Worm (Caenorhabditis elegans) whole organism, late embryonic: ENCODE measurements around the gene vav-1.

Experiments used
- C38D4.7 ChIP-seq: fragments of 200-800 bp; sonication (Bioruptor generic); optimal IDR thresholded peaks from 2 replicates; lab custom pipeline; 2018; ENCODE audit warnings: mild to moderate bottlenecking, missing genetic modification characterization, moderate library complexity, missing compliant biosample characterization
- F13H6.1 ChIP-seq: sonication (generic microtip); optimal IDR thresholded peaks from 2 replicates; lab custom pipeline; 2016; ENCODE audit warnings: missing genetic modification characterization, missing compliant biosample characterization
- ahr-1 ChIP-seq: sonication (generic microtip); optimal IDR thresholded peaks from 2 replicates; lab custom pipeline; 2016; ENCODE audit warnings: missing genetic modification characterization, missing compliant biosample characterization
- ama-1 ChIP-seq: fragments of 150-350 bp; optimal IDR thresholded peaks from 2 replicates; lab custom pipeline; 2014
- ceh-14 ChIP-seq: sonication (generic microtip); optimal IDR thresholded peaks from 2 replicates; lab custom pipeline; 2016; ENCODE audit warnings: missing genotype, missing genetic modification characterization, missing compliant biosample characterization
- ceh-22 ChIP-seq: sonication (generic microtip); optimal IDR thresholded peaks from 2 replicates; lab custom pipeline; 2017; ENCODE audit warnings: missing biosample characterization, missing genetic modification characterization
- ceh-24 ChIP-seq: sonication (generic microtip); optimal IDR thresholded peaks from 2 replicates; lab custom pipeline; 2016; ENCODE audit warnings: mild to moderate bottlenecking, missing genetic modification characterization, missing compliant biosample characterization
- ceh-31 ChIP-seq: sonication (generic microtip); optimal IDR thresholded peaks from 2 replicates; lab custom pipeline; 2016; ENCODE audit warnings: missing genetic modification characterization, missing compliant biosample characterization
- ceh-34 ChIP-seq: sonication (generic microtip); optimal IDR thresholded peaks from 2 replicates; lab custom pipeline; 2016; ENCODE audit warnings: mild to moderate bottlenecking, missing genetic modification characterization, missing compliant biosample characterization
- ceh-45 ChIP-seq: fragments of 200-800 bp; sonication (Bioruptor generic); IDR thresholded peaks from 2 replicates; pipeline ENCODE4 v1.3.6; 2022; ENCODE audit warnings: missing genetic modification reagents, missing genetic modification characterization, missing compliant biosample characterization
- dmd-4 ChIP-seq: sonication (generic microtip); optimal IDR thresholded peaks from 2 replicates; lab custom pipeline; 2016; ENCODE audit warnings: borderline replicate concordance, missing genetic modification characterization, missing compliant biosample characterization
- dve-1 ChIP-seq: sonication (generic microtip); optimal IDR thresholded peaks from 2 replicates; lab custom pipeline; 2017; ENCODE audit warnings: antibody characterized with exemption, mild to moderate bottlenecking, missing genetic modification characterization, missing compliant biosample characterization
- elt-4 ChIP-seq: sonication (generic microtip); optimal IDR thresholded peaks from 2 replicates; lab custom pipeline; 2016; ENCODE audit warnings: missing genetic modification characterization, missing compliant biosample characterization
- ets-4 ChIP-seq: sonication (generic microtip); optimal IDR thresholded peaks from 2 replicates; lab custom pipeline; 2016; ENCODE audit warnings: missing genetic modification characterization, missing compliant biosample characterization
- eyg-1 ChIP-seq: sonication (generic microtip); optimal IDR thresholded peaks from 2 replicates; lab custom pipeline; 2016; ENCODE audit warnings: missing genotype, missing genetic modification characterization, missing compliant biosample characterization
- fkh-10 ChIP-seq: fragments of 150-350 bp; optimal IDR thresholded peaks from 2 replicates; lab custom pipeline; 2014; ENCODE audit warnings: missing biosample characterization, missing genetic modification reagents, missing genetic modification characterization
- fkh-6 ChIP-seq: sonication (generic microtip); optimal IDR thresholded peaks from 2 replicates; lab custom pipeline; 2016; ENCODE audit warnings: missing genetic modification characterization, missing compliant biosample characterization
- hlh-30 ChIP-seq: sonication (generic microtip); optimal IDR thresholded peaks from 2 replicates; lab custom pipeline; 2017; ENCODE audit warnings: antibody characterized with exemption, missing genetic modification characterization, missing compliant biosample characterization; ENCODE audit not compliant: insufficient read depth
- hlh-6 ChIP-seq: sonication (generic microtip); optimal IDR thresholded peaks from 2 replicates; lab custom pipeline; 2016; ENCODE audit warnings: missing genotype, missing genetic modification characterization, missing compliant biosample characterization
- hlh-8 ChIP-seq: sonication (generic microtip); optimal IDR thresholded peaks from 2 replicates; lab custom pipeline; 2016; ENCODE audit warnings: missing genotype, missing genetic modification characterization, missing compliant biosample characterization
- mec-3 ChIP-seq: sonication (generic microtip); optimal IDR thresholded peaks from 2 replicates; lab custom pipeline; 2016; ENCODE audit warnings: borderline replicate concordance, missing genetic modification characterization, missing compliant biosample characterization
- nfya-1 ChIP-seq: sonication (generic microtip); optimal IDR thresholded peaks from 2 replicates; lab custom pipeline; 2017; ENCODE audit warnings: missing genetic modification characterization, mild to moderate bottlenecking, missing compliant biosample characterization, antibody characterized with exemption, moderate library complexity
- nhr-11 ChIP-seq: fragments of 150-350 bp; optimal IDR thresholded peaks from 2 replicates; lab custom pipeline; 2014; ENCODE audit warnings: missing biosample characterization, missing genetic modification characterization
- nhr-232 ChIP-seq: sonication (generic microtip); optimal IDR thresholded peaks from 2 replicates; lab custom pipeline; 2016; ENCODE audit warnings: missing genetic modification characterization, missing compliant biosample characterization
- odd-2 ChIP-seq: sonication (generic microtip); optimal IDR thresholded peaks from 2 replicates; lab custom pipeline; 2017; ENCODE audit warnings: antibody characterized with exemption, mild to moderate bottlenecking, missing genetic modification characterization, missing compliant biosample characterization
- pag-3 ChIP-seq: sonication (generic microtip); optimal IDR thresholded peaks from 2 replicates; lab custom pipeline; 2016; ENCODE audit warnings: missing compliant biosample characterization, missing genetic modification characterization, borderline replicate concordance
- pha-4 ChIP-seq: fragments of 150-350 bp; optimal IDR thresholded peaks from 2 replicates; lab custom pipeline; 2018; ENCODE audit warnings: missing biosample characterization, missing genetic modification reagents, missing genetic modification characterization
- pqm-1 ChIP-seq: sonication (generic microtip); optimal IDR thresholded peaks from 2 replicates; lab custom pipeline; 2016; ENCODE audit warnings: missing genetic modification characterization, missing compliant biosample characterization
- pros-1 ChIP-seq: fragments of 150-350 bp; optimal IDR thresholded peaks from 2 replicates; lab custom pipeline; 2014; ENCODE audit warnings: missing biosample characterization, missing genetic modification reagents, missing genetic modification characterization
- ref-2 ChIP-seq: sonication (generic microtip); optimal IDR thresholded peaks from 2 replicates; lab custom pipeline; 2016; ENCODE audit warnings: missing genetic modification characterization, missing compliant biosample characterization
- sdc-2 ChIP-seq: sonication (generic microtip); optimal IDR thresholded peaks from 2 replicates; lab custom pipeline; 2016; ENCODE audit warnings: missing genotype, missing genetic modification characterization, missing compliant biosample characterization
- sox-2 ChIP-seq: fragments of 200-800 bp; sonication (Bioruptor generic); IDR thresholded peaks from 2 replicates; pipeline ENCODE4 v1.3.6; 2022; ENCODE audit warnings: missing genetic modification reagents, missing genetic modification characterization, missing compliant biosample characterization
- sox-4 ChIP-seq: sonication (generic microtip); optimal IDR thresholded peaks from 2 replicates; lab custom pipeline; 2017; ENCODE audit warnings: mild to moderate bottlenecking, missing genetic modification characterization, inconsistent platforms, missing compliant biosample characterization
- syd-9 ChIP-seq: sonication (generic microtip); optimal IDR thresholded peaks from 2 replicates; lab custom pipeline; 2016; ENCODE audit warnings: mild to moderate bottlenecking, missing genetic modification characterization, moderate library complexity, missing compliant biosample characterization
- tbx-2 ChIP-seq: sonication (generic microtip); optimal IDR thresholded peaks from 2 replicates; lab custom pipeline; 2016; ENCODE audit warnings: missing genetic modification characterization, missing compliant biosample characterization
- ttx-3 ChIP-seq: sonication (generic microtip); optimal IDR thresholded peaks from 2 replicates; lab custom pipeline; 2016; ENCODE audit warnings: missing genetic modification reagents, missing genetic modification characterization, missing compliant biosample characterization
- unc-3 ChIP-seq, 2 experiments: fragments of 200-800 bp in 1 of 2; sonication (Bioruptor generic) in 1 of 2; sonication (generic microtip) in 1 of 2; conservative IDR thresholded peaks in 1 of 2; optimal IDR thresholded peaks in 1 of 2; 2 replicates each; pipeline versions ENCODE4 v1.3.6 to Lab custom; 2016 to 2022; ENCODE audit warnings: missing compliant biosample characterization in 2 of 2, missing genetic modification characterization in 2 of 2, missing genetic modification reagents in 1 of 2
- unc-42 ChIP-seq: sonication (generic microtip); optimal IDR thresholded peaks from 2 replicates; lab custom pipeline; 2016; ENCODE audit warnings: missing genotype, missing genetic modification characterization, missing compliant biosample characterization
- unc-55 ChIP-seq: sonication (generic microtip); optimal IDR thresholded peaks from 2 replicates; lab custom pipeline; 2017; ENCODE audit warnings: missing biosample characterization, missing genetic modification reagents, missing genetic modification characterization
- zip-5 ChIP-seq: sonication (generic microtip); optimal IDR thresholded peaks from 2 replicates; lab custom pipeline; 2016; ENCODE audit warnings: missing genetic modification characterization, missing compliant biosample characterization
- ztf-16 ChIP-seq: sonication (generic microtip); optimal IDR thresholded peaks from 2 replicates; lab custom pipeline; 2017; ENCODE audit warnings: missing genetic modification characterization, missing compliant biosample characterization

The vav-1 gene

ce11 chrX:9171241-9171640 is 60.7 kb downstream of the vav-1 start, which contains the start of gene B0563.1:
TSS of gene B0563.1 (plus strand) at chrX:9171541.
- TF ChIP-seq ama-1 (lab: Kevin White, UChicago) (no peak), zip-5 (tag; lab: Kevin White, UChicago) (no peak), ceh-14 (no peak), tbx-2 (tag; lab: Kevin White, UChicago) (no peak), nfya-1 (no peak), ets-4 (tag; lab: Kevin White, UChicago) (no peak), hlh-6 (tag; lab: Kevin White, UChicago) (no peak), sox-2 (GFP tag; lab: Robert Waterston, UW) (no peak), nhr-11 (no peak), unc-3 (GFP tag; conservative IDR thresholded peaks at IDR 0.05; lab: Robert Waterston, UW) (no peak), unc-3 (tag; optimal IDR thresholded peaks at IDR 0.05; lab: Kevin White, UChicago) (no peak), nhr-232 (tag; lab: Kevin White, UChicago) (no peak), hlh-30 (tag; lab: Kevin White, UChicago) (no peak)

- TF ChIP-seq sox-4 (tag; lab: Kevin White, UChicago) (no peak), hlh-6 (tag; lab: Kevin White, UChicago) (no peak), fkh-10 (GFP tag; lab: Kevin White, UChicago) (no peak), unc-55 (GFP tag; lab: Kevin White, UChicago) (no peak), pros-1 (tag; lab: Kevin White, UChicago) (no peak), ceh-45 (no peak), ttx-3 (tag; lab: Kevin White, UChicago) (no peak), ztf-16 (no peak), ama-1 (lab: Kevin White, UChicago) (no peak), F13H6.1 (no peak), ahr-1 (no peak)
Measured at ce11 chrX:9170058-9170457, 61.9 kb downstream of the vav-1 start.

- TF ChIP-seq fkh-6 (no peak), sox-4 (tag; lab: Kevin White, UChicago) (no peak), elt-4 (no peak), ceh-24 (no peak), ceh-45 (no peak), eyg-1 (no peak), dmd-4 (no peak), ceh-22 (no peak), ets-4 (tag; lab: Kevin White, UChicago) (no peak), ceh-34 (tag; lab: Kevin White, UChicago) (no peak), odd-2 (tag; lab: Kevin White, UChicago) (no peak), C38D4.7 (GFP tag; lab: Kevin White, UChicago) (no peak), mec-3 (tag; lab: Kevin White, UChicago) (no peak), pha-4 (no peak), sdc-2 (tag; lab: Kevin White, UChicago) (no peak), pqm-1 (tag; lab: Kevin White, UChicago) (no peak), hlh-8 (tag; lab: Kevin White, UChicago) (no peak), pag-3 (tag; lab: Kevin White, UChicago) (no peak)
- TF ChIP-seq, all 69 proteins: peak for 0
Measured at ce11 chrX:9168239-9168638, 63.7 kb downstream of the vav-1 start, which contains the start of gene B0563.9. TSS of gene B0563.9 (plus strand) at chrX:9168539.

ce11 chrX:9166921-9167320 is 65.0 kb downstream of the vav-1 start, which contains the start of gene B0563.10:
TSS of gene B0563.10 (minus strand) at chrX:9167245.
- TF ChIP-seq zip-5 (tag; lab: Kevin White, UChicago) (no peak), eyg-1 (no peak), sox-4 (tag; lab: Kevin White, UChicago) (no peak), syd-9 (no peak), ref-2 (no peak), unc-42 (no peak), dve-1 (tag; lab: Kevin White, UChicago) (no peak), ceh-22 (no peak), sox-2 (GFP tag; lab: Robert Waterston, UW) (no peak), ceh-31 (no peak)
